Worm (Caenorhabditis elegans): ENCODE data around the gene ZK666.2.
"Not testable (repeated sequence)": the region's sequence is repeated elsewhere in the genome, so short reads cannot be mapped to it uniquely, and the experiment has no call there.

ZK666.2 gene

DNA sequence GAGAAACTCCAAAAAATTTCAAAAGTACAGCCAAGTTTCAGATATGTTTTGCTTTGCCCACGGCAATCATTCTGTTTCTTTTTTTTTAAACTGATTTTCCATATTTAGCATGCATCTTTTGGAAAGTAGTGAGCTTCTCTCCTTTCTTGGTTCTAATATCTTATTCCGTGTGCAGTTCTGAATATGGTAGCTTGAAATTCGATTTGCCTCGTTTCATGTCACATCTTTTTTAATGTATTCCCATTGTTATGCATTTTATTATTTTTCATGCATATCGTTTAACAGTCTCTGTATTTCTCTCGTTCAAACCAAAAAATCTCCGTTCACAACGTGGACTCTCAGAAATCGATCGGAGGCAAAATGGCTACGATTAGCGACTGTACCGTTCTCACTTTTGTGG, 22.8 kb upstream of the ZK666.2 start, which contains the start of gene ZK666.14:
Gene ZK666.14 (plus strand): TSS at position 301 of the 400 bp plus-strand sequence.
- no peak for TF ChIP-seq aly-1 (tag; optimal IDR thresholded peaks at IDR 0.05)
- no peak for TF ChIP-seq scrt-1 (GFP tag; IDR thresholded peaks at IDR 0.05)
- TF ChIP-seq pes-1 (GFP tag; IDR thresholded peaks at IDR 0.05), result no peak
- no peak for TF ChIP-seq B0310.2 (tag; optimal IDR thresholded peaks at IDR 0.05)
- no peak for TF ChIP-seq sea-1 (GFP tag; conservative IDR thresholded peaks at IDR 0.05)
- no peak for TF ChIP-seq F13C5.2 (tag; optimal IDR thresholded peaks at IDR 0.05)
- TF ChIP-seq ets-7 (tag; optimal IDR thresholded peaks at IDR 0.05), result no peak
- TF ChIP-seq flt-1 (GFP tag; IDR thresholded peaks at IDR 0.05), result no peak
- no peak for TF ChIP-seq tbx-11 (GFP tag; IDR thresholded peaks at IDR 0.05)
- no peak for TF ChIP-seq hmbx-1 (tag; optimal IDR thresholded peaks at IDR 0.05)
- TF ChIP-seq hmg-4 (GFP tag; optimal IDR thresholded peaks at IDR 0.05), result no peak

DNA sequence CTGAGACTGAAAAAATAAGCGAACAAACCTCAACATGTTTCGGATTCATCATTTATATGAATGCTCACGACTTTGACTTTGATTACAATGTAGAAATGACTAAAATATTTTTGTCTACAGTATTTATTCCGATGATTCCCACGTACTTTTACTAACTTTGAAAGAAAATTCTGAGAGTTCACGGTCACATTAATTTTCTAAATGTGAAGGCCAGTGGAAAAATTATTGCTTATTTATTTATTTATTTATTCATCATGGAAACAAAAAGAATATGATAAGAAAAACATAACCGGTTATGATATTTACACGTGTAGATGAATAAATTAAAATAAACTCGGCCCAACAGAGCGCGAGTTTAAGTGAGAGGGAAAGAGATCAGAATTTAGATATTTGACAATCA, 21.3 kb upstream of the ZK666.2 start, which contains the start of gene ZK666.8:
Gene ZK666.8 (minus strand): TSS at position 101 of the 400 bp plus-strand sequence.
- not testable (repeated sequence) for TF ChIP-seq pes-1 (GFP tag; IDR thresholded peaks at IDR 0.05); tra-4 (tag; optimal IDR thresholded peaks at IDR 0.05); F13C5.2 (tag; optimal IDR thresholded peaks at IDR 0.05)

DNA sequence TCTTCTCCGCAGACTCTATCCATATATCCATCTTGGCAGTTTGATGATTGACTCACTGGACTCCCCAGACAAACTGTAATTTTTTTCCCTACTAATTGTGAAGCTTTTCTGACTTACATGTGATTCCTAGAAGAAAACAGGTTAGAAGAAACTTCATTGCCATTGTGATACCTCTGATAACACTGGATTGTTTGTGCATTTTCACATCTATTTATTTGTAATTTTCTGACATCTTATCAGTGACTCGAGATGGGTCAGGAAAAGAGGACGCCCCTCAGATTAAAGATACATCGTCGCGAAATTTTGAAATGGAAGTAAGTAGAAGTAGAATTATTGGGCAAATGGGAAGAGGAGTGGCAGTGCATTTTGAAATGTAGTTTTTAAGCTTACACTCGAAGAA, 18.6 kb upstream of the ZK666.2 start, which contains the start of gene clec-61:
Gene clec-61 (minus strand): TSS at position 209 of the 400 bp plus-strand sequence.
- no peak for TF ChIP-seq B0310.2 (tag; optimal IDR thresholded peaks at IDR 0.05)
- no peak for TF ChIP-seq scrt-1 (GFP tag; IDR thresholded peaks at IDR 0.05)
- no peak for TF ChIP-seq hnd-1 (tag; optimal IDR thresholded peaks at IDR 0.05)
- TF ChIP-seq F13C5.2 (tag; optimal IDR thresholded peaks at IDR 0.05), result no peak
- TF ChIP-seq ama-1 (optimal IDR thresholded peaks at IDR 0.05), result no peak
- TF ChIP-seq aly-1 (tag; optimal IDR thresholded peaks at IDR 0.05), result no peak
- TF ChIP-seq ceh-13 (GFP tag; optimal IDR thresholded peaks at IDR 0.05), result no peak
- no peak for TF ChIP-seq tbx-37 (GFP tag; conservative IDR thresholded peaks at IDR 0.05)

- TF ChIP-seq ama-1 (optimal IDR thresholded peaks at IDR 0.05) (no peak), hmg-4 (GFP tag; optimal IDR thresholded peaks at IDR 0.05) (no peak), tra-4 (tag; optimal IDR thresholded peaks at IDR 0.05) (no peak), ceh-13 (GFP tag; optimal IDR thresholded peaks at IDR 0.05) (no peak), tbx-37 (GFP tag; conservative IDR thresholded peaks at IDR 0.05) (no peak), ets-7 (tag; optimal IDR thresholded peaks at IDR 0.05) (no peak), F13C5.2 (tag; optimal IDR thresholded peaks at IDR 0.05) (no peak), aly-1 (tag; optimal IDR thresholded peaks at IDR 0.05) (no peak), sea-1 (GFP tag; conservative IDR thresholded peaks at IDR 0.05) (no peak), flt-1 (GFP tag; IDR thresholded peaks at IDR 0.05) (no peak)
Observed at ce11 chrII:10486738-10487137, 15.0 kb upstream of the ZK666.2 start, which contains the start of gene ZK666.15. Gene ZK666.15 (plus strand): TSS chrII:10487038.

DNA sequence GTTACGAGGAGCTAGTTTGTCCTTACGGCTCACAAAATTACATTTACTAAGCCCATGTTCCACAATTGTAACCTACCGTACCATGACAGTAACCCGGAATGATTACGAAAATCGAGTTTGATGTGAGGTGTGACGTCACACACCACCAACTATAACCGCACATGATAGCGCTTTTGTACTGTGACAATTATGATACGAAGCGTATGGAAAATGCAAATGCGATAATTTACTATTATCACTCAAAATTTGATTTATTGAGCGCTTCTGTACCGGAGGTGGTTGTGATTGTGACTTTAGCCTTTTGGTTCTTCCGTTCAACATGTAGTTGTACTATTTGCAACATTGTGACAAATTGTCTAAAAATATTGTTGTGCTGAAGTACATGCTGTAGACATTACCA, 13.9 kb upstream of the ZK666.2 start:
- TF ChIP-seq tra-4 (tag; optimal IDR thresholded peaks at IDR 0.05), result no peak
- TF ChIP-seq ceh-13 (GFP tag; optimal IDR thresholded peaks at IDR 0.05), result no peak
- no peak for TF ChIP-seq tbx-11 (GFP tag; IDR thresholded peaks at IDR 0.05)
- no peak for TF ChIP-seq pes-1 (GFP tag; IDR thresholded peaks at IDR 0.05)
- TF ChIP-seq ama-1 (optimal IDR thresholded peaks at IDR 0.05), result no peak
- no peak for TF ChIP-seq B0310.2 (tag; optimal IDR thresholded peaks at IDR 0.05)
- no peak for TF ChIP-seq tbx-37 (GFP tag; conservative IDR thresholded peaks at IDR 0.05)
- TF ChIP-seq flt-1 (GFP tag; IDR thresholded peaks at IDR 0.05), result no peak
- no peak for TF ChIP-seq hmg-4 (GFP tag; optimal IDR thresholded peaks at IDR 0.05)
- TF ChIP-seq sea-1 (GFP tag; conservative IDR thresholded peaks at IDR 0.05), result no peak
- TF ChIP-seq hnd-1 (tag; optimal IDR thresholded peaks at IDR 0.05), result no peak
- TF ChIP-seq hmbx-1 (tag; optimal IDR thresholded peaks at IDR 0.05), result no peak

- TF ChIP-seq sea-1 (GFP tag; conservative IDR thresholded peaks at IDR 0.05), result no peak
- TF ChIP-seq tbx-11 (GFP tag; IDR thresholded peaks at IDR 0.05), result no peak
- no peak for TF ChIP-seq flt-1 (GFP tag; IDR thresholded peaks at IDR 0.05)
- TF ChIP-seq ets-7 (tag; optimal IDR thresholded peaks at IDR 0.05), result no peak
- no peak for TF ChIP-seq hnd-1 (tag; optimal IDR thresholded peaks at IDR 0.05)
- TF ChIP-seq ama-1 (optimal IDR thresholded peaks at IDR 0.05), result no peak
- TF ChIP-seq pes-1 (GFP tag; IDR thresholded peaks at IDR 0.05), result no peak
- no peak for TF ChIP-seq hmg-4 (GFP tag; optimal IDR thresholded peaks at IDR 0.05)
- TF ChIP-seq scrt-1 (GFP tag; IDR thresholded peaks at IDR 0.05), result no peak
- TF ChIP-seq tbx-37 (GFP tag; conservative IDR thresholded peaks at IDR 0.05), result no peak
- no peak for TF ChIP-seq B0310.2 (tag; optimal IDR thresholded peaks at IDR 0.05)
- no peak for TF ChIP-seq ceh-36 (tag; optimal IDR thresholded peaks at IDR 0.05)
- no peak for TF ChIP-seq F13C5.2 (tag; optimal IDR thresholded peaks at IDR 0.05)
Observed at ce11 chrII:10483860-10484259, 12.2 kb upstream of the ZK666.2 start.

DNA sequence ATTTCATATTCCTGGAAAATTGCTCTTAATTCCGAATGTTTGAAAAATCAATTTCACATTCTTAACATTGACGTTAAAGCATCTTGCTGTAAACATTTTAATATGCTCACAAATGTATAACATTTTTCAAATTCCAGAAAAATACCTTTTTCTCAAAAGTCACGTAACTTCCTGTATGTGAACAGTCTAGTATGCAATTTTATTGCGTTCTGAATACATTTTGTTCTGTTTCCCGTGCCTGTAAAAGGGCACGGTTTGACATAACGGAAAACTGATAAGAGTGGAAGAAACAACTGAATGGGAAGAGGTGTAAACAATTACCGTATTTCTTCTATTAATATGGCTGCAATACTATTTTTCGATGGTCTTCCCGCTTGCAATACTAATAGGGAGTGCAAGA, 11.2 kb upstream of the ZK666.2 start:
- no peak for TF ChIP-seq tbx-37 (GFP tag; conservative IDR thresholded peaks at IDR 0.05)
- TF ChIP-seq sea-1 (GFP tag; conservative IDR thresholded peaks at IDR 0.05), result no peak
- no peak for TF ChIP-seq tra-4 (tag; optimal IDR thresholded peaks at IDR 0.05)
- TF ChIP-seq aly-1 (tag; optimal IDR thresholded peaks at IDR 0.05), result no peak
- no peak for TF ChIP-seq hmg-4 (GFP tag; optimal IDR thresholded peaks at IDR 0.05)

ce11 chrII:10481824-10482556, 10.3 kb upstream of the ZK666.2 start, which contains the start of the genes clec-60 and ZK666.11:
Gene clec-60 (minus strand): TSS chrII:10481874.
Gene ZK666.11 (plus strand): TSS chrII:10482522.
- TF ChIP-seq hmbx-1 (tag; optimal IDR thresholded peaks at IDR 0.05), result no peak
- no peak for TF ChIP-seq pes-1 (GFP tag; IDR thresholded peaks at IDR 0.05)
